Worm (Caenorhabditis elegans) whole organism, midembryonic: Measurements from ENCODE around the gene T02G5.7.

Experiments used
- cog-1 ChIP-seq: sonication (generic microtip); optimal IDR thresholded peaks from 2 replicates; lab custom pipeline; 2016; ENCODE audit warnings: missing genetic modification characterization, missing compliant biosample characterization
- flt-1 ChIP-seq: fragments of 200-800 bp; sonication (Bioruptor generic); IDR thresholded peaks from 2 replicates; pipeline ENCODE4 v1.3.6; 2022; ENCODE audit warnings: missing genetic modification characterization, missing compliant biosample characterization
- klf-2 ChIP-seq: fragments of 200-800 bp; sonication (Bioruptor generic); conservative IDR thresholded peaks from 2 replicates; pipeline ENCODE4 v1.3.6; 2022; ENCODE audit warnings: missing genetic modification reagents, missing genetic modification characterization, missing compliant biosample characterization
- med-1 ChIP-seq: sonication (generic microtip); optimal IDR thresholded peaks from 2 replicates; lab custom pipeline; 2017; ENCODE audit warnings: missing genetic modification characterization, mild to moderate bottlenecking, missing compliant biosample characterization, antibody characterized with exemption, missing genetic modification reagents; ENCODE audit not compliant: insufficient read depth
- ref-1 ChIP-seq: fragments of 200-800 bp; sonication (Bioruptor generic); conservative IDR thresholded peaks from 2 replicates; pipeline ENCODE4 v1.3.6; 2022; ENCODE audit warnings: missing genetic modification reagents, missing genetic modification characterization, missing compliant biosample characterization
- ztf-29 ChIP-seq: fragments of 200-800 bp; sonication (Bioruptor generic); IDR thresholded peaks from 2 replicates; pipeline ENCODE4 v1.3.6; 2022; ENCODE audit warnings: missing genetic modification reagents, missing genetic modification characterization, missing compliant biosample characterization

ce11 chrII:7093339-7093821, 18.0 kb downstream of the T02G5.7 start, which contains the start of gene T02G5.3:
- TF ChIP-seq klf-2 (GFP tag; lab: Robert Waterston, UW) = no peak
- no peak for TF ChIP-seq med-1 (GFP tag; lab: Kevin White, UChicago)
- TF ChIP-seq flt-1 (GFP tag; lab: Robert Waterston, UW) = 0 out of 2 replicates have a peak, but pooled peaks have one; percentile 40
- TF ChIP-seq ref-1 = no peak
- no peak for TF ChIP-seq ztf-29 (GFP tag; lab: Robert Waterston, UW)
- TF ChIP-seq cog-1 (tag; lab: Kevin White, UChicago) = no peak
